Fruit fly (Drosophila melanogaster) whole organism, wandering third instar larva: ENCODE measurements around the gene CG14074.

ENCODE experiments used
- Abd-B ChIP-seq: fragments of >200 bp; optimal IDR thresholded peaks from 2 replicates; lab custom pipeline; 2017; ENCODE audit warnings: missing biosample characterization, missing genetic modification characterization
- CrebA ChIP-seq: fragments of 200-800 bp; sonication (Bioruptor generic); optimal IDR thresholded peaks from 2 replicates; lab custom pipeline; 2016; ENCODE audit warnings: missing biosample characterization, mild to moderate bottlenecking, missing genetic modification characterization, borderline replicate concordance
- Dfd ChIP-seq: fragments of >200 bp; optimal IDR thresholded peaks from 2 replicates; lab custom pipeline; 2017; ENCODE audit warnings: missing biosample characterization, missing genetic modification characterization
- Dif ChIP-seq: fragments of 200-275, 200-300 bp; sonication (Bioruptor generic); optimal IDR thresholded peaks from 2 replicates; lab custom pipeline; 2018; ENCODE audit warnings: missing biosample characterization, missing genetic modification characterization; ENCODE audit not compliant: partially characterized antibody
- GATAd ChIP-seq: sonication (Bioruptor generic); optimal IDR thresholded peaks from 2 replicates; lab custom pipeline; 2016; ENCODE audit warnings: missing biosample characterization, missing genetic modification characterization
- Hnf4 ChIP-seq: fragments of 200-800 bp; sonication (Bioruptor generic); optimal IDR thresholded peaks from 2 replicates; lab custom pipeline; 2016; ENCODE audit warnings: missing biosample characterization, mild to moderate bottlenecking, missing genetic modification characterization
- Hr83 ChIP-seq: fragments of 200-300 bp; sonication (Bioruptor generic); optimal IDR thresholded peaks from 2 replicates; lab custom pipeline; 2016; ENCODE audit warnings: missing biosample characterization, mild to moderate bottlenecking, missing genetic modification characterization, moderate library complexity; ENCODE audit not compliant: poor library complexity, severe bottlenecking
- Jra ChIP-seq: sonication (Bioruptor generic); optimal IDR thresholded peaks from 2 replicates; lab custom pipeline; 2016; ENCODE audit warnings: missing biosample characterization, missing genetic modification characterization
- Mio ChIP-seq: sonication (Bioruptor generic); optimal IDR thresholded peaks from 2 replicates; lab custom pipeline; 2016; ENCODE audit warnings: missing biosample characterization, missing genetic modification characterization
- N ChIP-seq: fragments of >200 bp; optimal IDR thresholded peaks from 2 replicates; lab custom pipeline; 2018; ENCODE audit warnings: missing biosample characterization, missing external identifiers, missing genetic modification characterization
- OdsH ChIP-seq: fragments of 200-800 bp; sonication (Bioruptor generic); optimal IDR thresholded peaks from 2 replicates; lab custom pipeline; 2016; ENCODE audit warnings: missing biosample characterization, mild to moderate bottlenecking, missing genetic modification characterization
- Rel ChIP-seq, 2 experiments: fragments of 200-800 bp; sonication (Bioruptor generic) in 1 of 2; optimal IDR thresholded peaks; 2 replicates in 1 of 2; 3 replicates in 1 of 2; lab custom pipeline; 2016 to 2019; ENCODE audit warnings: mild to moderate bottlenecking in 2 of 2, missing biosample characterization in 2 of 2, missing genetic modification characterization in 2 of 2, moderate library complexity in 1 of 2
- br ChIP-seq: fragments of 200-800 bp; sonication (Bioruptor generic); optimal IDR thresholded peaks from 2 replicates; lab custom pipeline; 2016; ENCODE audit warnings: missing biosample characterization, missing genetic modification characterization
- dl ChIP-seq, 2 experiments: fragments of 175-275, 200-275 bp in 1 of 2; fragments of 200-275 bp in 1 of 2; sonication (Bioruptor generic); optimal IDR thresholded peaks; lab custom pipeline; 2018; ENCODE audit warnings: mild to moderate bottlenecking in 2 of 2, missing biosample characterization in 2 of 2, missing genetic modification characterization in 2 of 2, moderate library complexity in 2 of 2; ENCODE audit not compliant: partially characterized antibody in 2 of 2, insufficient read depth in 1 of 2
- ey ChIP-seq: fragments of 200-800 bp; sonication (Bioruptor generic); optimal IDR thresholded peaks from 2 replicates; lab custom pipeline; 2016; ENCODE audit warnings: missing biosample characterization, missing genetic modification characterization
- foxo ChIP-seq, 2 experiments: fragments of 200-800 bp; sonication (Bioruptor generic); optimal IDR thresholded peaks; 2 replicates in 1 of 2; 3 replicates in 1 of 2; lab custom pipeline; 2016 to 2017; ENCODE audit warnings: missing biosample characterization in 2 of 2, missing genetic modification characterization in 2 of 2
- fru ChIP-seq: fragments of 200-800 bp; sonication (Bioruptor generic); optimal IDR thresholded peaks from 3 replicates; lab custom pipeline; 2016; ENCODE audit warnings: missing biosample characterization, mild to moderate bottlenecking, missing genetic modification characterization
- jim ChIP-seq: fragments of 175-275, 200-325 bp; sonication (Bioruptor generic); optimal IDR thresholded peaks from 2 replicates; lab custom pipeline; 2016; ENCODE audit warnings: missing biosample characterization, mild to moderate bottlenecking, missing genetic modification characterization
- pan ChIP-seq: fragments of >200 bp; optimal IDR thresholded peaks from 2 replicates; lab custom pipeline; 2017
- psq ChIP-seq: fragments of 200-800 bp; sonication (Bioruptor generic); optimal IDR thresholded peaks from 3 replicates; lab custom pipeline; 2017; ENCODE audit warnings: missing biosample characterization, mild to moderate bottlenecking, missing genetic modification characterization, moderate library complexity
- tai ChIP-seq: sonication (Bioruptor generic); optimal IDR thresholded peaks from 2 replicates; lab custom pipeline; 2016; ENCODE audit warnings: missing biosample characterization, missing genetic modification characterization
- usp ChIP-seq: fragments of >200 bp; optimal IDR thresholded peaks from 2 replicates; lab custom pipeline; 2017; ENCODE audit warnings: missing biosample characterization, missing genetic modification characterization
- woc ChIP-seq: sonication (Bioruptor generic); optimal IDR thresholded peaks from 2 replicates; lab custom pipeline; 2016; ENCODE audit warnings: missing biosample characterization, mild to moderate bottlenecking, missing genetic modification characterization

The CG14074 gene

dm6 chr3L:18904772-18905601 is 39.0 kb downstream of the CG14074 start, which contains the start of the genes CSN1b and Prp6:
CSN1b (minus strand) TSS chr3L:18904930.
Prp6 (plus strand) TSS chr3L:18905372.
- no peak for TF ChIP-seq pan
- TF ChIP-seq woc (GFP tag; lab: Kevin White, UChicago), result peak; percentile 46
- TF ChIP-seq psq (GFP tag; lab: Kevin White, UChicago), result peak; percentile 7
- TF ChIP-seq Hnf4 (GFP tag; lab: Kevin White, UChicago), result no peak
- no peak for TF ChIP-seq foxo (GFP tag; optimal IDR thresholded peaks at IDR 0.05; lab: Kevin White, UChicago)

dm6 chr3L:18911082-18911481 is 45.1 kb downstream of the CG14074 start, which contains the start of gene Ir75d:
Ir75d (minus strand) TSS chr3L:18911182.
- TF ChIP-seq N (GFP tag; lab: Kevin White, UChicago) (no peak), usp (GFP tag; lab: Kevin White, UChicago) (no peak), woc (GFP tag; lab: Kevin White, UChicago) (no peak), Rel (GFP tag; optimal IDR thresholded peaks at IDR 0.05; lab: Kevin White, UChicago) (no peak), Rel (tag; optimal IDR thresholded peaks at IDR 0.05; lab: Kevin White, UChicago) (no peak), OdsH (GFP tag; lab: Kevin White, UChicago) (no peak), pan (no peak), psq (GFP tag; lab: Kevin White, UChicago) (no peak), Jra (GFP tag; lab: Kevin White, UChicago) (no peak), Mio (GFP tag; lab: Kevin White, UChicago) (no peak), fru (GFP tag; lab: Kevin White, UChicago) (no peak)

dm6 chr3L:18914100-18914683 is 48.2 kb downstream of the CG14074 start, which contains the start of gene COX6AL2:
COX6AL2 (minus strand) TSS chr3L:18914150.
- TF ChIP-seq CrebA (GFP tag; lab: Kevin White, UChicago) (no peak), Dfd (GFP tag; lab: Kevin White, UChicago) (no peak), br (GFP tag; lab: Kevin White, UChicago) (no peak), tai (no peak), fru (GFP tag; lab: Kevin White, UChicago) (no peak), Hr83 (GFP tag; lab: Kevin White, UChicago) (no peak), Mio (GFP tag; lab: Kevin White, UChicago) (no peak), Dif (GFP tag; lab: Kevin White, UChicago) (no peak), OdsH (GFP tag; lab: Kevin White, UChicago) (no peak), pan (no peak), N (GFP tag; lab: Kevin White, UChicago) (no peak), dl (GFP tag; optimal IDR thresholded peaks at IDR 0.05; lab: Kevin White, UChicago; ENCODE audit: insufficient read depth in 1 of 2, partially characterized antibody in 2 of 2) (no peak)
- TF ChIP-seq, all 38 proteins: peak for 0

- TF ChIP-seq usp (GFP tag; lab: Kevin White, UChicago) (no peak), Abd-B (GFP tag; lab: Kevin White, UChicago) (no peak), GATAd (GFP tag; lab: Kevin White, UChicago) (no peak), jim (GFP tag; lab: Kevin White, UChicago) (no peak), ey (no peak)
Measured at dm6 chr3L:18916466-18916865, 50.4 kb downstream of the CG14074 start.
